Fruit fly (Drosophila melanogaster) whole organism, pupa: Measurements from ENCODE around the gene yata.

Experiments used
- CG10348 ChIP-seq: fragments of 200-800 bp; sonication (Bioruptor generic); IDR thresholded peaks from 2 replicates; pipeline ENCODE4 v1.3.6; 2022; ENCODE audit warnings: missing biosample characterization, missing genetic modification characterization
- CG12605 ChIP-seq: fragments of 200-800 bp; sonication (Bioruptor generic); IDR thresholded peaks from 2 replicates; pipeline ENCODE4 v1.3.6; 2022; ENCODE audit warnings: missing biosample characterization, missing genetic modification characterization
- CG13204 ChIP-seq: fragments of 200-800 bp; sonication (Bioruptor generic); optimal IDR thresholded peaks from 2 replicates; lab custom pipeline; 2018; ENCODE audit warnings: missing biosample characterization, mild to moderate bottlenecking, missing genetic modification characterization, moderate library complexity
- CG14655 ChIP-seq: fragments of 200-800 bp; sonication (Bioruptor generic); optimal IDR thresholded peaks from 3 replicates; lab custom pipeline; 2017; ENCODE audit warnings: mild to moderate bottlenecking, missing biosample characterization, missing genetic modification reagents, missing genetic modification characterization
- CG15710 ChIP-seq: fragments of 200-800 bp; sonication (Bioruptor generic); optimal IDR thresholded peaks from 2 replicates; lab custom pipeline; 2018; ENCODE audit warnings: missing biosample characterization, mild to moderate bottlenecking, missing genetic modification characterization, moderate library complexity
- CG17806 ChIP-seq: fragments of 200-800 bp; sonication (Bioruptor generic); optimal IDR thresholded peaks from 2 replicates; lab custom pipeline; 2018; ENCODE audit warnings: missing biosample characterization, mild to moderate bottlenecking, missing genetic modification characterization, moderate library complexity
- CG32121 ChIP-seq: fragments of 200-800 bp; sonication (Bioruptor generic); IDR thresholded peaks from 2 replicates; pipeline ENCODE4 v1.3.6; 2022; ENCODE audit warnings: missing biosample characterization, missing genetic modification characterization
- CG34367 ChIP-seq: fragments of 200-800 bp; sonication (Bioruptor generic); optimal IDR thresholded peaks from 2 replicates; lab custom pipeline; 2018; ENCODE audit warnings: missing biosample characterization, mild to moderate bottlenecking, missing genetic modification characterization
- CG4496 ChIP-seq: fragments of 200-800 bp; sonication (Bioruptor generic); IDR thresholded peaks from 3 replicates; pipeline ENCODE4 v1.3.6; 2022; ENCODE audit warnings: missing biosample characterization, missing genetic modification characterization
- CG8159 ChIP-seq: fragments of 200-800 bp; sonication (Bioruptor generic); optimal IDR thresholded peaks from 3 replicates; lab custom pipeline; 2018; ENCODE audit warnings: missing biosample characterization, mild to moderate bottlenecking, missing genetic modification characterization, moderate library complexity
- CG8301 ChIP-seq: fragments of 200-800 bp; sonication (Bioruptor generic); optimal IDR thresholded peaks from 2 replicates; lab custom pipeline; 2018; ENCODE audit warnings: missing biosample characterization, mild to moderate bottlenecking, missing genetic modification characterization
- CG9948 ChIP-seq: fragments of 200-800 bp; sonication (Bioruptor generic); optimal IDR thresholded peaks from 2 replicates; lab custom pipeline; 2018; ENCODE audit warnings: missing biosample characterization, mild to moderate bottlenecking, missing genetic modification characterization, moderate library complexity
- D1 ChIP-seq: fragments of 200-800 bp; sonication (Bioruptor generic); optimal IDR thresholded peaks from 2 replicates; lab custom pipeline; 2018; ENCODE audit warnings: missing biosample characterization, mild to moderate bottlenecking, missing genetic modification characterization, moderate library complexity
- EcR ChIP-seq: fragments of 200-800 bp; sonication (Bioruptor generic); optimal IDR thresholded peaks from 3 replicates; lab custom pipeline; 2019; ENCODE audit warnings: missing biosample characterization, missing genetic modification characterization, mild to moderate bottlenecking, moderate library complexity, missing genetic modification reagents
- Ets98B ChIP-seq: fragments of 200-800 bp; sonication (Bioruptor generic); IDR thresholded peaks from 2 replicates; pipeline ENCODE4 v1.3.6; 2022; ENCODE audit warnings: missing biosample characterization, missing genetic modification characterization
- Pif1A ChIP-seq: fragments of 200-800 bp; sonication (Bioruptor generic); optimal IDR thresholded peaks from 3 replicates; lab custom pipeline; 2016; ENCODE audit warnings: missing biosample characterization, missing genetic modification characterization
- Pif1B ChIP-seq: fragments of 200-800 bp; sonication (Bioruptor generic); optimal IDR thresholded peaks from 3 replicates; lab custom pipeline; 2016; ENCODE audit warnings: missing biosample characterization, missing genetic modification characterization
- Snoo ChIP-seq: fragments of 200-800 bp; sonication (Bioruptor generic); optimal IDR thresholded peaks from 3 replicates; lab custom pipeline; 2017; ENCODE audit warnings: missing biosample characterization, mild to moderate bottlenecking, missing genetic modification characterization, inconsistent platforms
- fd96Ca ChIP-seq: fragments of 200-800 bp; sonication (Bioruptor generic); IDR thresholded peaks from 3 replicates; pipeline ENCODE4 v1.3.6; 2022; ENCODE audit warnings: missing biosample characterization, missing genetic modification characterization
- gl ChIP-seq: fragments of 200-800 bp; sonication (Bioruptor generic); optimal IDR thresholded peaks from 2 replicates; lab custom pipeline; 2018; ENCODE audit warnings: missing biosample characterization, mild to moderate bottlenecking, missing genetic modification characterization
- rn ChIP-seq: fragments of 200-800 bp; sonication (Bioruptor generic); IDR thresholded peaks from 2 replicates; pipeline ENCODE4 v1.3.6; 2022; ENCODE audit warnings: missing biosample characterization, missing genetic modification characterization

yata gene

dm6 chr3R:29771645-29772089, 22.6 kb downstream of the yata start:
- TF ChIP-seq CG14655 (GFP tag; lab: Kevin White, UChicago) (no peak), EcR (peak; percentile 83), fd96Ca (GFP tag; lab: Robert Waterston, UW) (0 out of 3 replicates have a peak, but pooled peaks have one; percentile 37), CG12605 (GFP tag; lab: Robert Waterston, UW) (peak; percentile 49)

dm6 chr3R:29772090-29772794, 23.2 kb downstream of the yata start:
- TF ChIP-seq CG9948 (tag; lab: Kevin White, UChicago) (peak; percentile 32), CG15710 (tag; lab: Kevin White, UChicago) (peak; percentile 13), CG8301 (tag; lab: Kevin White, UChicago) (peak; percentile 32), CG14655 (GFP tag; lab: Kevin White, UChicago) (peak; percentile 73), Pif1B (GFP tag; lab: Kevin White, UChicago) (no peak), CG8159 (tag; lab: Kevin White, UChicago) (peak; percentile 67), gl (tag; lab: Kevin White, UChicago) (no peak), CG4496 (GFP tag; lab: Robert Waterston, UW) (peak; percentile 35; the same call in 1 of the 3 replicates), CG34367 (tag; lab: Kevin White, UChicago) (no peak), Pif1A (GFP tag; lab: Kevin White, UChicago) (no peak), Ets98B (0 out of 2 replicates have a peak, but pooled peaks have one; percentile 37), Snoo (tag; lab: Kevin White, UChicago) (peak; percentile 23)
- TF ChIP-seq, all 21 proteins: peak for 8

dm6 chr3R:29772795-29773331, 23.8 kb downstream of the yata start:
- TF ChIP-seq Ets98B = peak; percentile 70
- TF ChIP-seq CG17806 = no peak
- TF ChIP-seq CG8301 (tag; lab: Kevin White, UChicago) = no peak
- no peak; the same call in 2 of the 3 replicates for TF ChIP-seq CG4496 (GFP tag; lab: Robert Waterston, UW)
- peak; percentile 33; the same call in 1 of the 2 replicates for TF ChIP-seq rn (GFP tag; lab: Robert Waterston, UW)
- no peak for TF ChIP-seq Pif1A (GFP tag; lab: Kevin White, UChicago)
- peak; percentile 68 for TF ChIP-seq CG12605 (GFP tag; lab: Robert Waterston, UW)
- TF ChIP-seq CG15710 (tag; lab: Kevin White, UChicago) = peak; percentile 19
- TF ChIP-seq CG32121 (GFP tag; lab: Robert Waterston, UW) = peak; percentile 78
- peak; percentile 41 for TF ChIP-seq gl (tag; lab: Kevin White, UChicago)
- no peak for TF ChIP-seq CG14655 (GFP tag; lab: Kevin White, UChicago)
- peak; percentile 51; the same call in 2 of the 3 replicates for TF ChIP-seq fd96Ca (GFP tag; lab: Robert Waterston, UW)
- no peak for TF ChIP-seq Pif1B (GFP tag; lab: Kevin White, UChicago)
- TF ChIP-seq EcR = peak; percentile 84
- TF ChIP-seq CG10348 (GFP tag; lab: Robert Waterston, UW) = peak; percentile 54
- no peak for TF ChIP-seq Snoo (tag; lab: Kevin White, UChicago)
- TF ChIP-seq CG13204 (GFP tag; lab: Kevin White, UChicago) = peak; percentile 99
- no peak for TF ChIP-seq CG34367 (tag; lab: Kevin White, UChicago)
- TF ChIP-seq CG8159 (tag; lab: Kevin White, UChicago) = no peak
- no peak for TF ChIP-seq D1 (tag; lab: Kevin White, UChicago)
- no peak for TF ChIP-seq CG9948 (tag; lab: Kevin White, UChicago)

dm6 chr3R:29773833-29774324, 24.9 kb downstream of the yata start:
- TF ChIP-seq CG17806 (peak; percentile 68), CG13204 (GFP tag; lab: Kevin White, UChicago) (peak; percentile 53), fd96Ca (GFP tag; lab: Robert Waterston, UW) (peak; percentile 86), CG14655 (GFP tag; lab: Kevin White, UChicago) (peak; percentile 84), rn (GFP tag; lab: Robert Waterston, UW) (peak; percentile 67; the same call in 1 of the 2 replicates), EcR (no peak), gl (tag; lab: Kevin White, UChicago) (peak; percentile 50), Pif1B (GFP tag; lab: Kevin White, UChicago) (peak; percentile 70), CG8159 (tag; lab: Kevin White, UChicago) (peak; percentile 83), CG10348 (GFP tag; lab: Robert Waterston, UW) (peak; percentile 42), CG15710 (tag; lab: Kevin White, UChicago) (peak; percentile 86), CG8301 (tag; lab: Kevin White, UChicago) (peak; percentile 80), CG32121 (GFP tag; lab: Robert Waterston, UW) (peak; percentile 78), CG9948 (tag; lab: Kevin White, UChicago) (peak; percentile 74), CG34367 (tag; lab: Kevin White, UChicago) (peak; percentile 78), CG4496 (GFP tag; lab: Robert Waterston, UW) (peak; percentile 78; the same call in 2 of the 3 replicates), D1 (tag; lab: Kevin White, UChicago) (no peak), CG12605 (GFP tag; lab: Robert Waterston, UW) (no peak), Ets98B (peak; percentile 43; the same call in 1 of the 2 replicates), Snoo (tag; lab: Kevin White, UChicago) (peak; percentile 4), Pif1A (GFP tag; lab: Kevin White, UChicago) (peak; percentile 82)
